Fruit fly (Drosophila melanogaster) whole organism, embryonic: ENCODE measurements around the gene TBC1d7.

ENCODE experiments used
- Abd-B ChIP-seq: fragments of 200-800 bp; sonication (Bioruptor generic); optimal IDR thresholded peaks from 2 replicates; lab custom pipeline; 2018; ENCODE audit warnings: missing biosample characterization, mild to moderate bottlenecking, missing genetic modification characterization, moderate library complexity
- B-H2 ChIP-seq: fragments of 200-800 bp; sonication (Bioruptor generic); optimal IDR thresholded peaks from 2 replicates; lab custom pipeline; 2018; ENCODE audit warnings: missing biosample characterization, mild to moderate bottlenecking, missing genetic modification characterization
- CG13123 ChIP-seq: fragments of 200-800 bp; sonication (Bioruptor generic); optimal IDR thresholded peaks from 2 replicates; lab custom pipeline; 2016; ENCODE audit warnings: missing biosample characterization, missing genetic modification characterization
- CG14860 ChIP-seq: fragments of 200-800 bp; sonication (Bioruptor generic); IDR thresholded peaks from 3 replicates; pipeline ENCODE4 v1.3.6; 2022; ENCODE audit warnings: missing biosample characterization, missing genetic modification characterization; ENCODE audit not compliant: partially characterized antibody
- CG16779 ChIP-seq: fragments of 200-800 bp; sonication (Bioruptor generic); IDR thresholded peaks from 2 replicates; pipeline ENCODE4 v1.3.6; 2022; ENCODE audit warnings: missing biosample characterization, missing genetic modification characterization
- CG17361 ChIP-seq: fragments of 200-800 bp; sonication (Bioruptor generic); IDR thresholded peaks from 3 replicates; pipeline ENCODE4 v1.3.6; 2022; ENCODE audit warnings: missing biosample characterization, missing genetic modification characterization
- CG18262 ChIP-seq: fragments of 200-800 bp; optimal IDR thresholded peaks from 3 replicates; lab custom pipeline; 2019; ENCODE audit warnings: missing biosample characterization, mild to moderate bottlenecking, missing genetic modification characterization, moderate library complexity
- CG1832 ChIP-seq: fragments of 200-800 bp; sonication (Bioruptor generic); optimal IDR thresholded peaks from 2 replicates; lab custom pipeline; 2017; ENCODE audit warnings: missing biosample characterization, mild to moderate bottlenecking, missing genetic modification characterization, inconsistent platforms
- CG18476 ChIP-seq: fragments of 200-800 bp; sonication (Bioruptor generic); optimal IDR thresholded peaks from 2 replicates; lab custom pipeline; 2016; ENCODE audit warnings: missing biosample characterization, mild to moderate bottlenecking, missing genetic modification characterization
- CG31224 ChIP-seq: fragments of 200-800 bp; sonication (Bioruptor generic); IDR thresholded peaks from 2 replicates; pipeline ENCODE4 v1.3.6; 2022; ENCODE audit warnings: missing biosample characterization, missing genetic modification characterization
- CG3163 ChIP-seq: fragments of 200-800 bp; sonication (Bioruptor generic); optimal IDR thresholded peaks from 3 replicates; lab custom pipeline; 2016; ENCODE audit warnings: missing biosample characterization, missing genetic modification characterization
- CG32772 ChIP-seq: fragments of 200-800 bp; sonication (Bioruptor generic); IDR thresholded peaks from 2 replicates; pipeline ENCODE4 v1.3.6; 2022; ENCODE audit warnings: missing biosample characterization, missing genetic modification characterization
- CG3995 ChIP-seq: fragments of 200-800 bp; sonication (Bioruptor generic); optimal IDR thresholded peaks from 3 replicates; lab custom pipeline; 2016; ENCODE audit warnings: missing biosample characterization, missing genetic modification characterization
- CG4282 ChIP-seq: fragments of 200-800 bp; sonication (Bioruptor generic); optimal IDR thresholded peaks from 2 replicates; lab custom pipeline; 2016; ENCODE audit warnings: missing biosample characterization, missing genetic modification characterization
- CG4328 ChIP-seq: fragments of 200-800 bp; sonication (Bioruptor generic); optimal IDR thresholded peaks from 3 replicates; lab custom pipeline; 2017; ENCODE audit warnings: missing biosample characterization, missing genetic modification reagents, missing genetic modification characterization
- CG43689 ChIP-seq: fragments of 200-800 bp; sonication (Bioruptor generic); IDR thresholded peaks from 2 replicates; pipeline ENCODE4 v1.3.6; 2022; ENCODE audit warnings: missing biosample characterization, missing genetic modification characterization
- CG4617 ChIP-seq: fragments of 200-800 bp; sonication (Bioruptor generic); optimal IDR thresholded peaks from 3 replicates; lab custom pipeline; 2016; ENCODE audit warnings: missing biosample characterization, missing genetic modification characterization, borderline replicate concordance
- CG6854 ChIP-seq: fragments of 200-800 bp; sonication (Bioruptor generic); optimal IDR thresholded peaks from 3 replicates; lab custom pipeline; 2017; ENCODE audit warnings: missing biosample characterization, mild to moderate bottlenecking, missing genetic modification characterization
- CG7372 ChIP-seq: fragments of 200-800 bp; sonication (Bioruptor generic); IDR thresholded peaks from 2 replicates; pipeline ENCODE4 v1.3.6; 2022; ENCODE audit warnings: missing biosample characterization, missing genetic modification characterization
- CG7745 ChIP-seq: fragments of 200-800 bp; sonication (Bioruptor generic); optimal IDR thresholded peaks from 2 replicates; lab custom pipeline; 2018; ENCODE audit warnings: missing biosample characterization, mild to moderate bottlenecking, missing genetic modification characterization, moderate library complexity
- CG7928 ChIP-seq: fragments of 200-800 bp; sonication (Bioruptor generic); optimal IDR thresholded peaks from 2 replicates; lab custom pipeline; 2017; ENCODE audit warnings: missing biosample characterization, mild to moderate bottlenecking, missing genetic modification characterization
- CG8281 ChIP-seq: fragments of 200-800 bp; sonication (Bioruptor generic); optimal IDR thresholded peaks from 2 replicates; lab custom pipeline; 2018; ENCODE audit warnings: missing biosample characterization, mild to moderate bottlenecking, missing genetic modification characterization, moderate library complexity
- CG8388 ChIP-seq: fragments of 200-800 bp; sonication (Bioruptor generic); optimal IDR thresholded peaks from 2 replicates; lab custom pipeline; 2019; ENCODE audit warnings: missing biosample characterization, mild to moderate bottlenecking, missing genetic modification characterization, moderate library complexity
- CG8765 ChIP-seq: fragments of 200-800 bp; sonication (Bioruptor generic); IDR thresholded peaks from 2 replicates; pipeline ENCODE4 v1.3.6; 2022; ENCODE audit warnings: missing biosample characterization, missing genetic modification characterization
- CG8924 ChIP-seq: fragments of 200-800 bp; optimal IDR thresholded peaks from 3 replicates; lab custom pipeline; 2019; ENCODE audit warnings: missing biosample characterization, mild to moderate bottlenecking, missing genetic modification characterization, moderate library complexity
- CG9727 ChIP-seq: fragments of 200-800 bp; sonication (Bioruptor generic); optimal IDR thresholded peaks from 3 replicates; lab custom pipeline; 2017; ENCODE audit warnings: missing biosample characterization, mild to moderate bottlenecking, missing genetic modification characterization
- D ChIP-seq, 2 experiments: fragments of 200-800 bp in 1 of 2; fragments of >200 bp in 1 of 2; sonication (Bioruptor generic) in 1 of 2; optimal IDR thresholded peaks; 2 replicates in 1 of 2; 3 replicates in 1 of 2; lab custom pipeline; 2017; ENCODE audit warnings: mild to moderate bottlenecking in 1 of 2, missing biosample characterization in 1 of 2, missing genetic modification characterization in 1 of 2, missing genetic modification reagents in 1 of 2
- Drgx ChIP-seq: fragments of 200-800 bp; sonication (Bioruptor generic); IDR thresholded peaks from 2 replicates; pipeline ENCODE4 v1.3.6; 2022; ENCODE audit warnings: missing biosample characterization, missing genetic modification characterization
- Eip74EF ChIP-seq, 2 experiments: fragments of 200-800 bp in 1 of 2; fragments of >200 bp in 1 of 2; sonication (Bioruptor generic) in 1 of 2; optimal IDR thresholded peaks; 2 replicates each; lab custom pipeline; 2017 to 2019; ENCODE audit warnings: missing biosample characterization in 2 of 2, missing genetic modification characterization in 2 of 2, mild to moderate bottlenecking in 1 of 2, moderate library complexity in 1 of 2
- HLHmδ ChIP-seq: fragments of 200-800 bp; sonication (Bioruptor generic); optimal IDR thresholded peaks from 2 replicates; lab custom pipeline; 2018; ENCODE audit warnings: missing biosample characterization, mild to moderate bottlenecking, missing genetic modification characterization, moderate library complexity
- Lim3 ChIP-seq: fragments of 200-800 bp; sonication (Bioruptor generic); IDR thresholded peaks from 2 replicates; pipeline ENCODE4 v1.3.6; 2022; ENCODE audit warnings: missing biosample characterization, missing genetic modification characterization
- Optix ChIP-seq: fragments of 200-800 bp; sonication (Bioruptor generic); IDR thresholded peaks from 3 replicates; pipeline ENCODE4 v1.3.6; 2022; ENCODE audit warnings: missing biosample characterization, missing genetic modification characterization
- Sox102F ChIP-seq: fragments of 200-800 bp; sonication (Bioruptor generic); optimal IDR thresholded peaks from 2 replicates; lab custom pipeline; 2018; ENCODE audit warnings: missing biosample characterization, mild to moderate bottlenecking, missing genetic modification characterization, moderate library complexity
- Sry-δ ChIP-seq: fragments of 200-800 bp; sonication (Bioruptor generic); optimal IDR thresholded peaks from 2 replicates; lab custom pipeline; 2016; ENCODE audit warnings: missing biosample characterization, missing genetic modification characterization
- da ChIP-seq: fragments of 200-800 bp; sonication (Bioruptor generic); optimal IDR thresholded peaks from 2 replicates; lab custom pipeline; 2016; ENCODE audit warnings: missing biosample characterization, missing genetic modification characterization
- dan ChIP-seq: fragments of 200-800 bp; sonication (Bioruptor generic); IDR thresholded peaks from 2 replicates; pipeline ENCODE4 v1.3.6; 2022; ENCODE audit warnings: missing biosample characterization, missing genetic modification characterization
- dati ChIP-seq: fragments of 200-800 bp; sonication (Bioruptor generic); IDR thresholded peaks from 2 replicates; pipeline ENCODE4 v1.3.6; 2022; ENCODE audit warnings: missing biosample characterization, missing genetic modification characterization
- fu2 ChIP-seq: fragments of 200-800 bp; sonication (Bioruptor generic); optimal IDR thresholded peaks from 2 replicates; lab custom pipeline; 2016; ENCODE audit warnings: missing biosample characterization, missing genetic modification characterization
- hbn ChIP-seq: fragments of 200-800 bp; sonication (Bioruptor generic); IDR thresholded peaks from 2 replicates; pipeline ENCODE4 v1.3.6; 2022; ENCODE audit warnings: missing biosample characterization, missing genetic modification characterization; ENCODE audit not compliant: partially characterized antibody
- hth ChIP-seq: fragments of >200 bp; optimal IDR thresholded peaks from 2 replicates; lab custom pipeline; 2017; ENCODE audit warnings: inconsistent platforms
- kni ChIP-seq: fragments of 200-800 bp; sonication (Bioruptor generic); optimal IDR thresholded peaks from 3 replicates; lab custom pipeline; 2017; ENCODE audit warnings: mild to moderate bottlenecking, missing biosample characterization, missing genetic modification reagents, missing genetic modification characterization
- nerfin-2 ChIP-seq: fragments of 200-800 bp; sonication (Bioruptor generic); IDR thresholded peaks from 2 replicates; pipeline ENCODE4 v1.3.6; 2022; ENCODE audit warnings: missing biosample characterization, missing genetic modification characterization; ENCODE audit not compliant: partially characterized antibody
- odd ChIP-seq: fragments of 200-800 bp; sonication (Bioruptor generic); optimal IDR thresholded peaks from 2 replicates; lab custom pipeline; 2017; ENCODE audit warnings: missing biosample characterization, mild to moderate bottlenecking, missing genetic modification characterization
- pnt ChIP-seq: fragments of 200-800 bp; sonication (Bioruptor generic); optimal IDR thresholded peaks from 3 replicates; lab custom pipeline; 2016; ENCODE audit warnings: missing biosample characterization, missing genetic modification characterization
- sens ChIP-seq: fragments of 200-800 bp; sonication (Bioruptor generic); peaks from one replicate; lab custom pipeline; 2016; ENCODE audit warnings: missing biosample characterization, missing genetic modification characterization
- seq ChIP-seq: fragments of 200-800 bp; sonication (Bioruptor generic); IDR thresholded peaks from 2 replicates; pipeline ENCODE4 v1.3.6; 2022; ENCODE audit warnings: missing biosample characterization, missing genetic modification characterization
- slp2 ChIP-seq: fragments of 200-800 bp; sonication (Bioruptor generic); optimal IDR thresholded peaks from 2 replicates; lab custom pipeline; 2016; ENCODE audit warnings: missing biosample characterization, missing genetic modification characterization
- so ChIP-seq: fragments of 200-800 bp; sonication (Bioruptor generic); IDR thresholded peaks from 3 replicates; pipeline ENCODE4 v1.3.6; 2022; ENCODE audit warnings: missing biosample characterization, missing genetic modification characterization
- vnd ChIP-seq: fragments of 200-800 bp; sonication (Bioruptor generic); IDR thresholded peaks from 3 replicates; pipeline ENCODE4 v1.3.6; 2022; ENCODE audit warnings: missing biosample characterization, missing genetic modification characterization; ENCODE audit not compliant: partially characterized antibody
- zen2 ChIP-seq: fragments of 200-800 bp; sonication (Bioruptor generic); IDR thresholded peaks from 3 replicates; pipeline ENCODE4 v1.3.6; 2022; ENCODE audit warnings: missing biosample characterization, missing genetic modification characterization; ENCODE audit not compliant: partially characterized antibody

TBC1d7 gene

dm6 chr3R:24169362-24169761 is 7.8 kb downstream of the TBC1d7 start, which contains the start of gene CG5510 (continued):
- TF ChIP-seq D (optimal IDR thresholded peaks at IDR 0.05; lab: Kevin White, UChicago) (no peak), D (GFP tag; optimal IDR thresholded peaks at IDR 0.05; lab: Kevin White, UChicago) (no peak), CG17361 (peak; percentile 52; the same call in 1 of the 3 replicates), kni (GFP tag; lab: Kevin White, UChicago) (no peak), CG7928 (GFP tag; lab: Kevin White, UChicago) (no peak), Lim3 (GFP tag; lab: Robert Waterston, UW) (no peak), Abd-B (GFP tag; lab: Kevin White, UChicago) (no peak), dan (GFP tag; lab: Robert Waterston, UW) (no peak), CG4328 (GFP tag; lab: Kevin White, UChicago) (no peak), pnt (GFP tag; lab: Kevin White, UChicago) (peak; percentile 7), CG8765 (peak; percentile 7; the same call in 1 of the 2 replicates), CG8388 (GFP tag; lab: Kevin White, UChicago) (peak; percentile 28), CG6854 (GFP tag; lab: Kevin White, UChicago) (no peak), seq (GFP tag; lab: Robert Waterston, UW) (no peak), CG16779 (GFP tag; lab: Robert Waterston, UW) (no peak; the same call in 1 of the 2 replicates), CG31224 (peak; percentile 26; the same call in 1 of the 2 replicates), hbn (GFP tag; lab: Robert Waterston, UW) (peak; percentile 98), CG13123 (GFP tag; lab: Kevin White, UChicago) (no peak), CG3995 (GFP tag; lab: Kevin White, UChicago) (peak; percentile 100), da (GFP tag; lab: Kevin White, UChicago) (no peak), CG18262 (tag; lab: Kevin White, UChicago) (no peak), dati (GFP tag; lab: Robert Waterston, UW) (no peak), sens (peak; percentile 90), slp2 (no peak), odd (GFP tag; lab: Kevin White, UChicago) (no peak), Sox102F (GFP tag; lab: Kevin White, UChicago) (no peak), CG43689 (GFP tag; lab: Robert Waterston, UW) (no peak), CG9727 (GFP tag; lab: Kevin White, UChicago) (no peak), CG18476 (GFP tag; lab: Kevin White, UChicago) (peak; percentile 33), CG1832 (GFP tag; lab: Kevin White, UChicago) (no peak), CG4617 (GFP tag; lab: Kevin White, UChicago) (peak; percentile 72), CG14860 (GFP tag; lab: Robert Waterston, UW) (peak; percentile 96), CG8281 (tag; lab: Kevin White, UChicago) (no peak), fu2 (GFP tag; lab: Kevin White, UChicago) (peak; percentile 24), CG8924 (tag; lab: Kevin White, UChicago) (peak; percentile 2), vnd (GFP tag; lab: Robert Waterston, UW) (peak; percentile 97), so (GFP tag; lab: Robert Waterston, UW) (no peak), hth (no peak), CG7745 (tag; lab: Kevin White, UChicago) (no peak), CG32772 (GFP tag; lab: Robert Waterston, UW) (peak; percentile 73), Eip74EF (GFP tag; optimal IDR thresholded peaks at IDR 0.05; lab: Kevin White, UChicago) (no peak), B-H2 (GFP tag; lab: Kevin White, UChicago) (peak; percentile 59), Optix (GFP tag; lab: Robert Waterston, UW) (no peak), Drgx (GFP tag; lab: Robert Waterston, UW) (0 out of 2 replicates have a peak, but pooled peaks have one; percentile 11), HLHmδ (GFP tag; lab: Kevin White, UChicago) (no peak), CG4282 (GFP tag; lab: Kevin White, UChicago) (no peak), zen2 (GFP tag; lab: Robert Waterston, UW) (peak; percentile 97), Sry-δ (GFP tag; lab: Kevin White, UChicago) (peak; percentile 98), nerfin-2 (GFP tag; lab: Robert Waterston, UW) (peak; percentile 98), CG7372 (GFP tag; lab: Robert Waterston, UW) (no peak), CG3163 (peak; percentile 45)
